Worm (Caenorhabditis elegans) whole organism, L4 larva: Measurements from ENCODE around the gene spcs-2.

Source experiments
- spr-3 ChIP-seq: fragments of 200-800 bp; sonication (Bioruptor generic); optimal IDR thresholded peaks from 2 replicates; lab custom pipeline; 2018; ENCODE audit warnings: mild to moderate bottlenecking, missing genetic modification characterization, missing compliant biosample characterization

spcs-2 gene

DNA sequence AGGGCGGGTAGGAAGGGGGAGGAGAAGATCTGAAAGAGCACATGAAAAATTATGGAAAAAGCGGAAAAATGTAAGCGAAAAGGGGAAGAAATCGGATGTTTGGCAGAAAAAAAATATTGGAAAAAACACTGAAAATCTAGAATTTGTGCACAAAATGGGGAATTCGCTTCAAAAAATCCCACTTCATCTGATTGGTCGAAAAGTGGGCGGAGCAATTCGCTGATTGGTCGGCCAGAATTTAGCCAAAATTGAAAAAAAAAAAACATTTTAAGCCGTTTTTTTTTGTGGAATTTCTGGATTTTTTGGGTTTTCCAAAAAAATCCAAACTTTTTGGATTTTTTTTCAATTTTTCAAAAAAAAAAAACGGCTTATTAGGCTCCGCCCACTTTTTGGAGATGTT is 46.0 kb downstream of the spcs-2 start:
- no peak for TF ChIP-seq spr-3 (GFP tag; lab: Kevin White, UChicago)
